Worm (Caenorhabditis elegans) whole organism, L4 larva: ENCODE results near the gene EEED8.14.

ENCODE experiments used
- F44E2.7 ChIP-seq: fragments of 200-800 bp; sonication (Bioruptor generic); IDR thresholded peaks from 2 replicates; pipeline ENCODE4 v2.1.2; 2022; ENCODE audit warnings: missing genetic modification characterization, missing compliant biosample characterization
- T20F7.1 ChIP-seq: fragments of 200-800 bp; sonication (Bioruptor generic); optimal IDR thresholded peaks from 2 replicates; lab custom pipeline; 2018; ENCODE audit warnings: mild to moderate bottlenecking, missing genetic modification characterization, missing compliant biosample characterization
- T26A8.4 ChIP-seq: fragments of 200-800 bp; sonication (Bioruptor generic); IDR thresholded peaks from 2 replicates; pipeline ENCODE4 v1.3.6; 2022; ENCODE audit warnings: missing genetic modification characterization, missing compliant biosample characterization
- Y5F2A.4 ChIP-seq: fragments of 200-800 bp; sonication (Bioruptor generic); optimal IDR thresholded peaks from 2 replicates; lab custom pipeline; 2018; ENCODE audit warnings: mild to moderate bottlenecking, missing genetic modification characterization, missing compliant biosample characterization
- aha-1 ChIP-seq: fragments of 150-350 bp; peaks from one replicate; lab custom pipeline; 2014; ENCODE audit warnings: missing biosample characterization, missing genetic modification characterization
- attf-4 ChIP-seq: sonication (generic microtip); optimal IDR thresholded peaks from 3 replicates; lab custom pipeline; 2017; ENCODE audit warnings: missing biosample characterization, missing genetic modification characterization
- ceh-44 ChIP-seq: fragments of 200-800 bp; sonication (Bioruptor generic); IDR thresholded peaks from 2 replicates; pipeline ENCODE4 v1.3.6; 2022; ENCODE audit warnings: missing genetic modification reagents, missing genetic modification characterization, missing compliant biosample characterization
- daf-16 ChIP-seq, 3 experiments: sonication (generic microtip); optimal IDR thresholded peaks; 2 replicates each; lab custom pipeline; 2016 to 2017; ENCODE audit warnings: missing genetic modification characterization in 3 of 3, missing genetic modification reagents in 3 of 3, mild to moderate bottlenecking in 2 of 3, missing compliant biosample characterization in 2 of 3, missing biosample characterization in 1 of 3, moderate library complexity in 1 of 3
- dmd-6 ChIP-seq: fragments of 200-800 bp; sonication (Bioruptor generic); IDR thresholded peaks from 2 replicates; pipeline ENCODE4 v1.3.6; 2022; ENCODE audit warnings: missing genetic modification reagents, missing genetic modification characterization, missing compliant biosample characterization
- duxl-1 ChIP-seq: sonication (generic microtip); optimal IDR thresholded peaks from 2 replicates; lab custom pipeline; 2016; ENCODE audit warnings: mild to moderate bottlenecking, missing genetic modification characterization, moderate library complexity, missing compliant biosample characterization; ENCODE audit not compliant: poor library complexity
- dve-1 ChIP-seq: sonication (generic microtip); optimal IDR thresholded peaks from 2 replicates; lab custom pipeline; 2017; ENCODE audit warnings: antibody characterized with exemption, mild to moderate bottlenecking, missing genetic modification characterization, missing compliant biosample characterization; ENCODE audit not compliant: insufficient read depth
- egl-27 ChIP-seq: sonication (generic microtip); optimal IDR thresholded peaks from 3 replicates; lab custom pipeline; 2017; ENCODE audit warnings: missing biosample characterization, missing genetic modification reagents, missing genetic modification characterization
- hlh-30 ChIP-seq: sonication (generic microtip); optimal IDR thresholded peaks from 2 replicates; lab custom pipeline; 2017; ENCODE audit warnings: antibody characterized with exemption, mild to moderate bottlenecking, missing genetic modification characterization, missing compliant biosample characterization; ENCODE audit not compliant: insufficient read depth
- hmg-1.1 ChIP-seq: fragments of 200-800 bp; sonication (Bioruptor generic); IDR thresholded peaks from 2 replicates; pipeline ENCODE4 v1.3.6; 2022; ENCODE audit warnings: missing genetic modification reagents, missing genetic modification characterization, missing compliant biosample characterization
- lim-7 ChIP-seq: fragments of 200-800 bp; sonication (Bioruptor generic); IDR thresholded peaks from 2 replicates; pipeline ENCODE4 v1.3.6; 2022; ENCODE audit warnings: missing genetic modification characterization, missing compliant biosample characterization
- lin-1 ChIP-seq: fragments of 200-800 bp; sonication (Bioruptor generic); IDR thresholded peaks from 2 replicates; pipeline ENCODE4 v1.3.6; 2022; ENCODE audit warnings: missing genetic modification reagents, missing genetic modification characterization, missing compliant biosample characterization
- lin-38 ChIP-seq: fragments of 200-800 bp; sonication (Bioruptor generic); IDR thresholded peaks from 2 replicates; pipeline ENCODE4 v1.3.6; 2022; ENCODE audit warnings: missing genetic modification reagents, missing genetic modification characterization, missing compliant biosample characterization
- lsy-2 ChIP-seq, 2 experiments: fragments of 150-350 bp in 1 of 2; sonication (generic microtip) in 1 of 2; optimal IDR thresholded peaks; 2 replicates each; lab custom pipeline; 2014 to 2017; ENCODE audit warnings: missing biosample characterization in 2 of 2, missing genetic modification characterization in 2 of 2
- madf-5 ChIP-seq, 2 experiments: fragments of 200-800 bp; sonication (Bioruptor generic); IDR thresholded peaks; 2 replicates each; pipeline ENCODE4 v1.3.6; 2022; ENCODE audit warnings: missing compliant biosample characterization in 2 of 2, missing genetic modification characterization in 2 of 2
- mep-1 ChIP-seq: fragments of 150-350 bp; sonication (generic microtip); optimal IDR thresholded peaks from 3 replicates; lab custom pipeline; 2014; ENCODE audit warnings: missing biosample characterization, missing genetic modification characterization
- mxl-3 ChIP-seq: fragments of 200-800 bp; sonication (Bioruptor generic); optimal IDR thresholded peaks from 2 replicates; lab custom pipeline; 2018; ENCODE audit warnings: mild to moderate bottlenecking, missing genetic modification characterization, missing compliant biosample characterization
- nhr-25 ChIP-seq: sonication (generic microtip); optimal IDR thresholded peaks from 2 replicates; lab custom pipeline; 2017; ENCODE audit warnings: missing genetic modification characterization, mild to moderate bottlenecking, missing compliant biosample characterization, antibody characterized with exemption, moderate library complexity, borderline replicate concordance; ENCODE audit not compliant: insufficient read depth
- nhr-42 ChIP-seq: fragments of 200-800 bp; sonication (Bioruptor generic); IDR thresholded peaks from 2 replicates; pipeline ENCODE4 v1.3.6; 2022; ENCODE audit warnings: missing genetic modification characterization, missing compliant biosample characterization
- nhr-77 ChIP-seq: fragments of 150-350 bp; optimal IDR thresholded peaks from 2 replicates; lab custom pipeline; 2014; ENCODE audit warnings: missing biosample characterization, missing genetic modification characterization
- pha-4 ChIP-seq, 2 experiments: fragments of 150-350 bp in 1 of 2; fragments of 200-800 bp in 1 of 2; sonication (Bioruptor generic) in 1 of 2; IDR thresholded peaks in 1 of 2; optimal IDR thresholded peaks in 1 of 2; 2 replicates each; pipeline versions ENCODE4 v1.3.6 to Lab custom; 2014 to 2022; ENCODE audit warnings: missing genetic modification characterization in 2 of 2, missing genetic modification reagents in 2 of 2, missing biosample characterization in 1 of 2, missing compliant biosample characterization in 1 of 2
- rbr-2 ChIP-seq: sonication (generic microtip); optimal IDR thresholded peaks from 2 replicates; lab custom pipeline; 2016; ENCODE audit warnings: missing genotype, missing genetic modification characterization, missing compliant biosample characterization
- saeg-2 ChIP-seq: fragments of 200-800 bp; sonication (Bioruptor generic); IDR thresholded peaks from 2 replicates; pipeline ENCODE4 v1.3.6; 2022; ENCODE audit warnings: missing genetic modification reagents, missing genetic modification characterization, missing compliant biosample characterization
- sdz-12 ChIP-seq: fragments of 200-800 bp; sonication (Bioruptor generic); optimal IDR thresholded peaks from 2 replicates; lab custom pipeline; 2018; ENCODE audit warnings: mild to moderate bottlenecking, missing genetic modification characterization, missing compliant biosample characterization
- set-16 ChIP-seq: fragments of 200-800 bp; sonication (Bioruptor generic); IDR thresholded peaks from 2 replicates; pipeline ENCODE4 v1.3.6; 2022; ENCODE audit warnings: missing genetic modification reagents, missing genetic modification characterization, missing compliant biosample characterization
- snpc-1.2 ChIP-seq: fragments of 200-800 bp; sonication (Bioruptor generic); IDR thresholded peaks from 2 replicates; pipeline ENCODE4 v1.3.6; 2022; ENCODE audit warnings: missing genetic modification reagents, missing genetic modification characterization, missing compliant biosample characterization
- spr-3 ChIP-seq: fragments of 200-800 bp; sonication (Bioruptor generic); optimal IDR thresholded peaks from 2 replicates; lab custom pipeline; 2018; ENCODE audit warnings: mild to moderate bottlenecking, missing genetic modification characterization, missing compliant biosample characterization
- tra-1 ChIP-seq: fragments of 200-800 bp; sonication (Bioruptor generic); IDR thresholded peaks from 2 replicates; pipeline ENCODE4 v1.3.6; 2022; ENCODE audit warnings: missing genetic modification reagents, missing genetic modification characterization, missing compliant biosample characterization
- unc-62 ChIP-seq, 3 experiments: fragments of 150-350 bp in 1 of 3; sonication (generic microtip); optimal IDR thresholded peaks in 2 of 3; peaks in 1 of 3; 1 replicate in 1 of 3; 2 replicates in 2 of 3; lab custom pipeline; 2014 to 2017; ENCODE audit warnings: missing biosample characterization in 3 of 3, missing genetic modification characterization in 3 of 3, missing genetic modification reagents in 3 of 3, missing genotype in 1 of 3
- vab-7 ChIP-seq: fragments of 200-800 bp; sonication (Bioruptor generic); IDR thresholded peaks from 2 replicates; pipeline ENCODE4 v1.3.6; 2022; ENCODE audit warnings: missing genetic modification reagents, missing genetic modification characterization, missing compliant biosample characterization

Gene EEED8.14

DNA sequence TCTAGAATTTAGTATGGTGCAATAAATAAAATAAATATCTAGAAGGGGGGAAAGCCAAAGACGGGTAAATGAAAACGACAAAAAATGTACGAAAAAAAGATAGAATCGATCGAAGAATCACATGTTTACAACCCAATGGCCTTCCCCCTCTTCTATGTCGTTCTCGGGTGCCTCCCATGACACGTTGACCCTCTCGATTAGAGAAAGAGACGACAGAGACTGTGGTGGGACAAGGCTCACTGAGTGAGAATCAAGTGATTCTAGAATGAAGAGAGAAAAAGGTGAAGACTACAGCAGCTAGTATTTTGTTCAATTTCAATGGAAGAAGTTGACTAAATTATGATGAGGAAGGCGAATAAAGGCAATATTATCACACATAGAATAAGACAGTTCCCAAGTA, 12.2 kb upstream of the EEED8.14 start (continued):
- TF ChIP-seq spr-3 (GFP tag; lab: Kevin White, UChicago): no peak

DNA sequence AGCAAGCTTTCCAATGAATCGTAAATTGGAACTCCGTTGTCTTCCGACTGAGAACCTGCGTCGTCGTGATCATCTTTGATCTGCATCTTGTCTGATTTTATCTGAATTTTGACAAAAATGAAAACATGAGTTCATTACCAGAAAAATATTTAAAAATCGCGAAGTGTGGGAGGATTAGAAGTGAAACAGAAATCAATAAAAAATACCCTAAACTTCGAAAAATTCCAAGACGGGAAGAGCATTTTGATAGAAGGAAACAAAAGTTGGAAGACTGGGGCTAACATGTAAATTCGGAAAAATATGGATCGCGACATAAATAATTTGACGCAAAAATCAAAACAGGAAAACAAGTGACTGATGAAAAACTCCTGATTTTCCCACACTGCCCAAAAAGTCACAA, 11.8 kb upstream of the EEED8.14 start, which contains the start of gene F07F6.8:
F07F6.8 (minus strand) TSS at position 101 of the 400 bp plus-strand sequence.
- no peak for TF ChIP-seq attf-4 (tag; lab: Kevin White, UChicago)
- TF ChIP-seq aha-1 (tag; lab: Kevin White, UChicago): peak; percentile 31
- TF ChIP-seq, all 104 proteins: peak for 1

DNA sequence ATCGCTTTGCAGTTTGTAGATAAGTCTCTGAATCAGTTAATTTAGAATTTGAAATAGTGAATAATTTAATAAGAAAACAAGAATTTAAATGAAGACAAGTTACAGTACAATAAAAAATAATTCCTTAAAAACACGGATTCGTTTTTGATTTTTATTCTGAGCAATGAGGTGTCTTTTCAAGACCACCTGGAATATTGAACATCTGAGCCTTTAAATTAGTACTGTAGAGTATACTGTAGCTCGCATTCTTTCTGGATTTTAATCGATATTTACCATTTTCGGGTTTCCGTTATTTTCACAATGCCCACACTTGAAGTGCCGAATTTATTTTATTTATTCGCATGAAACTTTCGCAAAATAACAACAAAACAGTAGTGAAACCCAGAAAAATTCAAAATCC, 10.0 kb upstream of the EEED8.14 start, which contains the start of gene F07F6.7:
F07F6.7 (minus strand) TSS at position 27 of the 400 bp plus-strand sequence.
- TF ChIP-seq Y5F2A.4 (GFP tag; lab: Kevin White, UChicago) (no peak), egl-27 (no peak), dmd-6 (GFP tag; lab: Robert Waterston, UW) (no peak), pha-4 (GFP tag; IDR thresholded peaks at IDR 0.05; lab: Robert Waterston, UW) (no peak), pha-4 (tag; optimal IDR thresholded peaks at IDR 0.05; lab: Kevin White, UChicago) (no peak), set-16 (GFP tag; lab: Robert Waterston, UW) (no peak), rbr-2 (tag; lab: Kevin White, UChicago) (no peak), mep-1 (tag; lab: Kevin White, UChicago) (no peak), dve-1 (peak; percentile 14), lin-1 (GFP tag; lab: Robert Waterston, UW) (no peak), T26A8.4 (GFP tag; lab: Robert Waterston, UW) (no peak), lsy-2 (tag; optimal IDR thresholded peaks at IDR 0.05; lab: Kevin White, UChicago) (peak in 1 of 2 experiments; percentile 50), T20F7.1 (GFP tag; lab: Kevin White, UChicago) (peak; percentile 30), unc-62 (GFP tag; optimal IDR thresholded peaks at IDR 0.05 in 1 of 2; lab: Kevin White, UChicago) (peak in 1 of 2 experiments; percentile 18), unc-62 (tag; optimal IDR thresholded peaks at IDR 0.05; lab: Kevin White, UChicago) (no peak), vab-7 (no peak), tra-1 (no peak), duxl-1 (no peak), sdz-12 (GFP tag; lab: Kevin White, UChicago) (no peak), madf-5 (GFP tag; IDR thresholded peaks at IDR 0.05; lab: Robert Waterston, UW) (no peak), lim-7 (GFP tag; lab: Robert Waterston, UW) (no peak), lin-38 (GFP tag; lab: Robert Waterston, UW) (peak; percentile 27; the same call in 1 of the 2 replicates), nhr-42 (GFP tag; lab: Robert Waterston, UW) (no peak), ceh-44 (GFP tag; lab: Robert Waterston, UW) (no peak), saeg-2 (GFP tag; lab: Robert Waterston, UW) (no peak), mxl-3 (GFP tag; lab: Kevin White, UChicago) (no peak), daf-16 (GFP tag; optimal IDR thresholded peaks at IDR 0.05; lab: Kevin White, UChicago) (no peak), daf-16 (tag; optimal IDR thresholded peaks at IDR 0.05; lab: Kevin White, UChicago) (no peak), hmg-1.1 (GFP tag; lab: Robert Waterston, UW) (no peak), hlh-30 (tag; lab: Kevin White, UChicago) (no peak), snpc-1.2 (GFP tag; lab: Robert Waterston, UW) (no peak), F44E2.7 (no peak), nhr-77 (no peak), nhr-25 (tag; lab: Kevin White, UChicago) (peak; percentile 13)
